Worm (Caenorhabditis elegans) whole organism, L4 larva: ENCODE results near the gene C25F9.13.
A peak's percentile ranks its signal among the peaks of the same experiment; 100 is the strongest.

Source experiments
- F10B5.3 ChIP-seq: sonication (generic microtip); optimal IDR thresholded peaks from 2 replicates; lab custom pipeline; 2016; ENCODE audit warnings: mild to moderate bottlenecking, missing genetic modification characterization, missing compliant biosample characterization
- Y48G9A.11 ChIP-seq: fragments of 200-800 bp; sonication (Bioruptor generic); IDR thresholded peaks from 2 replicates; pipeline ENCODE4 v1.3.6; 2022; ENCODE audit warnings: missing genetic modification reagents, missing genetic modification characterization, missing compliant biosample characterization
- aha-1 ChIP-seq: fragments of 150-350 bp; peaks from one replicate; lab custom pipeline; 2014; ENCODE audit warnings: missing biosample characterization, missing genetic modification characterization
- ceh-28 ChIP-seq: fragments of 150-350 bp; optimal IDR thresholded peaks from 2 replicates; lab custom pipeline; 2014; ENCODE audit warnings: missing biosample characterization, missing genetic modification reagents, missing genetic modification characterization
- ces-1 ChIP-seq: fragments of 150-350 bp; sonication (generic microtip); optimal IDR thresholded peaks from 4 replicates; lab custom pipeline; 2014; ENCODE audit warnings: missing biosample characterization, missing genetic modification reagents, missing genetic modification characterization
- cey-2 ChIP-seq: sonication (generic microtip); optimal IDR thresholded peaks from 3 replicates; lab custom pipeline; 2017; ENCODE audit warnings: missing genetic modification characterization, mild to moderate bottlenecking, missing compliant biosample characterization, antibody characterized with exemption, borderline replicate concordance; ENCODE audit not compliant: insufficient read depth
- ctbp-1 ChIP-seq: fragments of 200-800 bp; sonication (Bioruptor generic); IDR thresholded peaks from 2 replicates; pipeline ENCODE4 v1.3.6; 2022; ENCODE audit warnings: missing genetic modification reagents, missing genetic modification characterization, missing compliant biosample characterization
- daf-12 ChIP-seq: fragments of 150-350 bp; optimal IDR thresholded peaks from 2 replicates; lab custom pipeline; 2014; ENCODE audit warnings: missing biosample characterization, missing genetic modification reagents, missing genetic modification characterization
- daf-16 ChIP-seq, 3 experiments: sonication (generic microtip); optimal IDR thresholded peaks; 2 replicates each; lab custom pipeline; 2016 to 2017; ENCODE audit warnings: missing genetic modification characterization in 3 of 3, missing genetic modification reagents in 3 of 3, mild to moderate bottlenecking in 2 of 3, missing compliant biosample characterization in 2 of 3, missing biosample characterization in 1 of 3, moderate library complexity in 1 of 3
- daf-8 ChIP-seq: fragments of 200-800 bp; sonication (Bioruptor generic); IDR thresholded peaks from 2 replicates; pipeline ENCODE4 v1.3.6; 2022; ENCODE audit warnings: missing genetic modification characterization, missing compliant biosample characterization
- dmd-6 ChIP-seq: fragments of 200-800 bp; sonication (Bioruptor generic); IDR thresholded peaks from 2 replicates; pipeline ENCODE4 v1.3.6; 2022; ENCODE audit warnings: missing genetic modification reagents, missing genetic modification characterization, missing compliant biosample characterization
- dmd-9 ChIP-seq: fragments of 200-800 bp; sonication (Bioruptor generic); IDR thresholded peaks from 2 replicates; pipeline ENCODE4 v1.3.6; 2022; ENCODE audit warnings: missing genetic modification reagents, missing genetic modification characterization, missing compliant biosample characterization
- duxl-1 ChIP-seq: sonication (generic microtip); optimal IDR thresholded peaks from 2 replicates; lab custom pipeline; 2016; ENCODE audit warnings: mild to moderate bottlenecking, missing genetic modification characterization, moderate library complexity, missing compliant biosample characterization; ENCODE audit not compliant: poor library complexity
- dve-1 ChIP-seq: sonication (generic microtip); optimal IDR thresholded peaks from 2 replicates; lab custom pipeline; 2017; ENCODE audit warnings: antibody characterized with exemption, mild to moderate bottlenecking, missing genetic modification characterization, missing compliant biosample characterization; ENCODE audit not compliant: insufficient read depth
- hif-1 ChIP-seq, 2 experiments: sonication (generic microtip); optimal IDR thresholded peaks; 2 replicates each; lab custom pipeline; 2016 to 2017; ENCODE audit warnings: missing compliant biosample characterization in 2 of 2, missing genetic modification characterization in 2 of 2, missing genetic modification reagents in 2 of 2, missing genotype in 2 of 2, mild to moderate bottlenecking in 1 of 2
- hlh-11 ChIP-seq: fragments of 200-800 bp; sonication (Bioruptor generic); optimal IDR thresholded peaks from 2 replicates; lab custom pipeline; 2018; ENCODE audit warnings: mild to moderate bottlenecking, missing genetic modification characterization, missing compliant biosample characterization
- hlh-30 ChIP-seq: sonication (generic microtip); optimal IDR thresholded peaks from 2 replicates; lab custom pipeline; 2017; ENCODE audit warnings: antibody characterized with exemption, mild to moderate bottlenecking, missing genetic modification characterization, missing compliant biosample characterization; ENCODE audit not compliant: insufficient read depth
- lin-1 ChIP-seq: fragments of 200-800 bp; sonication (Bioruptor generic); IDR thresholded peaks from 2 replicates; pipeline ENCODE4 v1.3.6; 2022; ENCODE audit warnings: missing genetic modification reagents, missing genetic modification characterization, missing compliant biosample characterization
- lsy-2 ChIP-seq, 2 experiments: fragments of 150-350 bp in 1 of 2; sonication (generic microtip) in 1 of 2; optimal IDR thresholded peaks; 2 replicates each; lab custom pipeline; 2014 to 2017; ENCODE audit warnings: missing biosample characterization in 2 of 2, missing genetic modification characterization in 2 of 2
- mep-1 ChIP-seq: fragments of 150-350 bp; sonication (generic microtip); optimal IDR thresholded peaks from 3 replicates; lab custom pipeline; 2014; ENCODE audit warnings: missing biosample characterization, missing genetic modification characterization
- mes-2 ChIP-seq: sonication (generic microtip); optimal IDR thresholded peaks from 2 replicates; lab custom pipeline; 2016; ENCODE audit warnings: missing genotype, mild to moderate bottlenecking, missing genetic modification characterization, missing compliant biosample characterization; ENCODE audit not compliant: poor library complexity, severe bottlenecking
- nhr-10 ChIP-seq: fragments of 150-350 bp; optimal IDR thresholded peaks from 2 replicates; lab custom pipeline; 2014; ENCODE audit warnings: missing biosample characterization, missing genetic modification characterization
- nhr-102 ChIP-seq: sonication (generic microtip); optimal IDR thresholded peaks from 2 replicates; lab custom pipeline; 2016; ENCODE audit warnings: mild to moderate bottlenecking, missing genetic modification characterization, moderate library complexity, missing compliant biosample characterization
- nhr-25 ChIP-seq: sonication (generic microtip); optimal IDR thresholded peaks from 2 replicates; lab custom pipeline; 2017; ENCODE audit warnings: missing genetic modification characterization, mild to moderate bottlenecking, missing compliant biosample characterization, antibody characterized with exemption, moderate library complexity, borderline replicate concordance; ENCODE audit not compliant: insufficient read depth
- nhr-28 ChIP-seq: fragments of 150-350 bp; optimal IDR thresholded peaks from 2 replicates; lab custom pipeline; 2014; ENCODE audit warnings: missing biosample characterization, missing genetic modification characterization
- nhr-76 ChIP-seq: fragments of 150-350 bp; optimal IDR thresholded peaks from 2 replicates; lab custom pipeline; 2014; ENCODE audit warnings: missing biosample characterization, missing genetic modification characterization
- pqm-1 ChIP-seq: sonication (generic microtip); optimal IDR thresholded peaks from 2 replicates; lab custom pipeline; 2017; ENCODE audit warnings: missing biosample characterization, missing genetic modification characterization
- saeg-2 ChIP-seq: fragments of 200-800 bp; sonication (Bioruptor generic); IDR thresholded peaks from 2 replicates; pipeline ENCODE4 v1.3.6; 2022; ENCODE audit warnings: missing genetic modification reagents, missing genetic modification characterization, missing compliant biosample characterization
- sdz-12 ChIP-seq: fragments of 200-800 bp; sonication (Bioruptor generic); optimal IDR thresholded peaks from 2 replicates; lab custom pipeline; 2018; ENCODE audit warnings: mild to moderate bottlenecking, missing genetic modification characterization, missing compliant biosample characterization
- spr-1 ChIP-seq: sonication (generic microtip); optimal IDR thresholded peaks from 2 replicates; lab custom pipeline; 2016; ENCODE audit warnings: mild to moderate bottlenecking, missing genetic modification characterization, missing compliant biosample characterization
- tag-97 ChIP-seq: fragments of 200-800 bp; sonication (Bioruptor generic); IDR thresholded peaks from 2 replicates; pipeline ENCODE4 v1.3.6; 2022; ENCODE audit warnings: missing genetic modification characterization, missing compliant biosample characterization
- unc-62 ChIP-seq, 3 experiments: fragments of 150-350 bp in 1 of 3; sonication (generic microtip); optimal IDR thresholded peaks in 2 of 3; peaks in 1 of 3; 1 replicate in 1 of 3; 2 replicates in 2 of 3; lab custom pipeline; 2014 to 2017; ENCODE audit warnings: missing biosample characterization in 3 of 3, missing genetic modification characterization in 3 of 3, missing genetic modification reagents in 3 of 3, missing genotype in 1 of 3
- vab-7 ChIP-seq: fragments of 200-800 bp; sonication (Bioruptor generic); IDR thresholded peaks from 2 replicates; pipeline ENCODE4 v1.3.6; 2022; ENCODE audit warnings: missing genetic modification reagents, missing genetic modification characterization, missing compliant biosample characterization
- zfp-2 ChIP-seq: sonication (generic microtip); optimal IDR thresholded peaks from 2 replicates; lab custom pipeline; 2016; ENCODE audit warnings: mild to moderate bottlenecking, missing genetic modification characterization, missing compliant biosample characterization

The C25F9.13 gene

ce11 chrV:19410663-19411062 lies 11.9 kb upstream of the C25F9.13 start, which contains the start of gene C25F9.5:
Gene C25F9.5, minus strand, starts transcription at chrV:19410857.
- TF ChIP-seq Y48G9A.11 (GFP tag; lab: Robert Waterston, UW) (no peak), dmd-6 (GFP tag; lab: Robert Waterston, UW) (peak; percentile 53; the same call in 1 of the 2 replicates), mep-1 (tag; lab: Kevin White, UChicago) (no peak), nhr-25 (tag; lab: Kevin White, UChicago) (no peak), dve-1 (peak; percentile 56), nhr-28 (peak; percentile 47), hif-1 (tag; optimal IDR thresholded peaks at IDR 0.05; lab: Kevin White, UChicago) (no peak), daf-16 (GFP tag; optimal IDR thresholded peaks at IDR 0.05; lab: Kevin White, UChicago) (no peak), daf-16 (tag; optimal IDR thresholded peaks at IDR 0.05; lab: Kevin White, UChicago) (peak; percentile 66), ces-1 (no peak), tag-97 (no peak), duxl-1 (tag; lab: Kevin White, UChicago) (peak; percentile 12), pqm-1 (tag; lab: Kevin White, UChicago) (peak; percentile 87), ceh-28 (tag; lab: Kevin White, UChicago) (no peak), hlh-11 (peak; percentile 48), lin-1 (GFP tag; lab: Robert Waterston, UW) (no peak), nhr-10 (tag; lab: Kevin White, UChicago) (no peak), ctbp-1 (no peak)

- TF ChIP-seq dmd-6 (GFP tag; lab: Robert Waterston, UW) (peak; percentile 55), nhr-76 (tag; lab: Kevin White, UChicago) (no peak), aha-1 (tag; lab: Kevin White, UChicago) (peak; percentile 39), vab-7 (GFP tag; lab: Robert Waterston, UW) (no peak), unc-62 (GFP tag; optimal IDR thresholded peaks at IDR 0.05 in 1 of 2; lab: Kevin White, UChicago) (peak in 1 of 2 experiments; percentile 2), unc-62 (tag; optimal IDR thresholded peaks at IDR 0.05; lab: Kevin White, UChicago) (no peak), daf-16 (GFP tag; optimal IDR thresholded peaks at IDR 0.05; lab: Kevin White, UChicago) (no peak), daf-16 (tag; optimal IDR thresholded peaks at IDR 0.05; lab: Kevin White, UChicago) (peak; percentile 65), nhr-28 (peak; percentile 63), hlh-30 (tag; lab: Kevin White, UChicago) (no peak), nhr-102 (tag; lab: Kevin White, UChicago) (no peak), pqm-1 (tag; lab: Kevin White, UChicago) (peak; percentile 62), lsy-2 (tag; optimal IDR thresholded peaks at IDR 0.05; lab: Kevin White, UChicago) (no peak), hlh-11 (peak; percentile 28), dve-1 (peak; percentile 18)
Observed at ce11 chrV:19405276-19405815, 6.6 kb upstream of the C25F9.13 start, which contains the start of the genes C25F9.6 and C25F9.10. Gene C25F9.6, minus strand, starts transcription at chrV:19405326. Gene C25F9.10, plus strand, starts transcription at chrV:19405729.

- TF ChIP-seq nhr-25 (tag; lab: Kevin White, UChicago) (no peak), daf-12 (tag; lab: Kevin White, UChicago) (no peak), aha-1 (tag; lab: Kevin White, UChicago) (peak; percentile 60), hlh-30 (tag; lab: Kevin White, UChicago) (no peak), spr-1 (no peak)
Observed at ce11 chrV:19403619-19404018, 4.8 kb upstream of the C25F9.13 start.

- TF ChIP-seq sdz-12 (GFP tag; lab: Kevin White, UChicago) (no peak), cey-2 (tag; lab: Kevin White, UChicago) (no peak), dmd-9 (GFP tag; lab: Robert Waterston, UW) (no peak), F10B5.3 (tag; lab: Kevin White, UChicago) (no peak), daf-8 (no peak), saeg-2 (no peak), zfp-2 (tag; lab: Kevin White, UChicago) (no peak), mes-2 (tag; lab: Kevin White, UChicago) (no peak), nhr-28 (no peak)
Observed at ce11 chrV:19402855-19403254, 4.1 kb upstream of the C25F9.13 start, which contains the start of gene C25F9.12. Gene C25F9.12, minus strand, starts transcription at chrV:19402955.
